Worm (Caenorhabditis elegans): Measurements from ENCODE around the gene oac-39.

Gene oac-39

ce11 chrV:238094-238493, 13.5 kb downstream of the oac-39 start, which contains the start of gene R02C2.1:
R02C2.1 (minus strand) TSS chrV:238194.
- TF ChIP-seq ctbp-1 (GFP tag; IDR thresholded peaks at IDR 0.05) (no peak), nhr-10 (tag; optimal IDR thresholded peaks at IDR 0.05) (no peak), F44E2.7 (GFP tag; IDR thresholded peaks at IDR 0.05) (no peak), nhr-77 (tag; optimal IDR thresholded peaks at IDR 0.05) (no peak), madf-9 (GFP tag; conservative IDR thresholded peaks at IDR 0.05) (no peak), F49E8.2 (tag; optimal IDR thresholded peaks at IDR 0.05; ENCODE audit: borderline replicate concordance) (no peak), egl-27 (tag; optimal IDR thresholded peaks at IDR 0.05) (no peak), ceh-44 (GFP tag; IDR thresholded peaks at IDR 0.05) (no peak)

- TF ChIP-seq lin-38 (GFP tag; IDR thresholded peaks at IDR 0.05) (no peak), aha-1 (tag) (peak; percentile 90), R02D3.7 (tag; optimal IDR thresholded peaks at IDR 0.05) (no peak)
Observed at ce11 chrV:237012-237411, 14.5 kb downstream of the oac-39 start.

- no peak for TF ChIP-seq nhr-10 (tag; optimal IDR thresholded peaks at IDR 0.05)
- no peak for TF ChIP-seq ZK546.5 (tag; optimal IDR thresholded peaks at IDR 0.05)
- no peak for TF ChIP-seq pha-4 (GFP tag; IDR thresholded peaks at IDR 0.05)
- TF ChIP-seq pha-4 (tag; optimal IDR thresholded peaks at IDR 0.05), result no peak
- TF ChIP-seq ceh-32 (tag; optimal IDR thresholded peaks at IDR 0.05; ENCODE audit: poor library complexity), result no peak
- no peak for TF ChIP-seq ctbp-1 (GFP tag; IDR thresholded peaks at IDR 0.05)
- TF ChIP-seq fkh-10 (GFP tag; optimal IDR thresholded peaks at IDR 0.05), result no peak
- TF ChIP-seq madf-9 (GFP tag; conservative IDR thresholded peaks at IDR 0.05), result no peak
- no peak for TF ChIP-seq nhr-25 (tag; optimal IDR thresholded peaks at IDR 0.05; ENCODE audit: borderline replicate concordance, insufficient read depth)
- no peak for TF ChIP-seq daf-8 (GFP tag; IDR thresholded peaks at IDR 0.05)
- TF ChIP-seq daf-19 (GFP tag; conservative IDR thresholded peaks at IDR 0.05), result no peak
- no peak for TF ChIP-seq ceh-28 (tag; optimal IDR thresholded peaks at IDR 0.05)
- no peak for TF ChIP-seq aly-2 (tag; optimal IDR thresholded peaks at IDR 0.05)
- no peak for TF ChIP-seq cey-2 (tag; optimal IDR thresholded peaks at IDR 0.05; ENCODE audit: borderline replicate concordance, insufficient read depth)
- TF ChIP-seq duxl-1 (tag; optimal IDR thresholded peaks at IDR 0.05; ENCODE audit: poor library complexity), result no peak
- no peak for TF ChIP-seq lin-15B (tag; optimal IDR thresholded peaks at IDR 0.05)
- no peak for TF ChIP-seq lin-13 (GFP tag; optimal IDR thresholded peaks at IDR 0.05)
Observed at ce11 chrV:234572-234971, 17.0 kb downstream of the oac-39 start, which contains the start of gene kin-33. kin-33 (minus strand) TSS chrV:234672.

ce11 chrV:219632-220031, 31.9 kb downstream of the oac-39 start, which contains the start of gene srh-80:
srh-80 (plus strand) TSS chrV:219932.
- no peak for TF ChIP-seq lin-15B (tag; optimal IDR thresholded peaks at IDR 0.05)
- peak in 1 of 2 experiments; percentile 9 for TF ChIP-seq unc-62 (GFP tag; optimal IDR thresholded peaks at IDR 0.05 in 1 of 2)
- TF ChIP-seq unc-62 (tag; optimal IDR thresholded peaks at IDR 0.05), result no peak

ce11 chrV:216847-217246, 34.7 kb downstream of the oac-39 start, which contains the start of gene srh-78:
srh-78 (plus strand) TSS chrV:217147.
- TF ChIP-seq mes-2 (tag; optimal IDR thresholded peaks at IDR 0.05; ENCODE audit: poor library complexity, severe bottlenecking) (no peak), tra-1 (GFP tag; IDR thresholded peaks at IDR 0.05) (no peak), T20F7.1 (GFP tag; optimal IDR thresholded peaks at IDR 0.05) (no peak), lin-15B (tag; optimal IDR thresholded peaks at IDR 0.05) (no peak), pha-4 (GFP tag; IDR thresholded peaks at IDR 0.05) (no peak), pha-4 (tag; optimal IDR thresholded peaks at IDR 0.05) (no peak), tag-97 (GFP tag; IDR thresholded peaks at IDR 0.05) (no peak), dmd-6 (GFP tag; IDR thresholded peaks at IDR 0.05) (no peak), Y5F2A.4 (GFP tag; optimal IDR thresholded peaks at IDR 0.05) (no peak), D1046.2 (GFP tag; IDR thresholded peaks at IDR 0.05) (no peak), snpc-4 (tag; optimal IDR thresholded peaks at IDR 0.05) (no peak), egl-43 (GFP tag; IDR thresholded peaks at IDR 0.05) (no peak), nhr-28 (tag; optimal IDR thresholded peaks at IDR 0.05) (no peak), ceh-28 (tag; optimal IDR thresholded peaks at IDR 0.05) (no peak), aha-1 (tag) (no peak), vab-7 (GFP tag; IDR thresholded peaks at IDR 0.05) (no peak), zfp-3 (GFP tag; conservative IDR thresholded peaks at IDR 0.05) (no peak), jun-1 (tag; optimal IDR thresholded peaks at IDR 0.05) (no peak)
